Worm (Caenorhabditis elegans) whole organism, dauer: Measurements from ENCODE around the gene msp-10.

ENCODE experiments used
- unc-62 ChIP-seq: sonication (generic microtip); optimal IDR thresholded peaks from 2 replicates; lab custom pipeline; 2017; ENCODE audit warnings: missing biosample characterization, missing genetic modification reagents, missing genetic modification characterization

The msp-10 gene

DNA sequence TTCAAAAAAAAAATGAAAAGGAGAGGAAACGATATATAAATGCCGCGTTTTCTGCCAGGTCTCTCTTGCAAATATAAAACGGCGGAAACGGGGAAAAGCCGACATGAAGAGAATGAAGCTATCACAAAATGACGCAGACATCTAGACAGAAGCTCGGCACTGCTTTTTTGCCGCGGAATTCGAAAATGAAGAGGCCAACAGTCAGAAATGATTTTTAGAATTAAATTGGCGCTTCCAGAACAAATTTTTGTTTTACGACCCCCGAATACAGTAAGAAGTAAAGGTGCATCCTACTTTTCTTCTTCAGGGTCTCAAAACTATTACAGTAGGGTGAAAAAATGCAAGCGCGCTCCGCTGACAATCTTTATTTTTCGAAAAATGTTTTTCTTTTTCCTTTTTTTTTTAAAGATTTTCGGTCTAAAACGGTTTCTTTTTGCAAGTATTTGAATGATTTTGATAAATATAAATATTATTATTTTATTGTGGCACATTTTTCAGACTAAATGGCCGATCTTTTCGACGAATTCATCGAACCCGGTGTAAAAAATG is 12.2 kb upstream of the msp-10 start, which contains the start of gene mtr-4:
Gene mtr-4, plus strand, starts transcription at position 499 of the 549 bp plus-strand sequence.
- no peak for TF ChIP-seq unc-62 (GFP tag; lab: Kevin White, UChicago)

DNA sequence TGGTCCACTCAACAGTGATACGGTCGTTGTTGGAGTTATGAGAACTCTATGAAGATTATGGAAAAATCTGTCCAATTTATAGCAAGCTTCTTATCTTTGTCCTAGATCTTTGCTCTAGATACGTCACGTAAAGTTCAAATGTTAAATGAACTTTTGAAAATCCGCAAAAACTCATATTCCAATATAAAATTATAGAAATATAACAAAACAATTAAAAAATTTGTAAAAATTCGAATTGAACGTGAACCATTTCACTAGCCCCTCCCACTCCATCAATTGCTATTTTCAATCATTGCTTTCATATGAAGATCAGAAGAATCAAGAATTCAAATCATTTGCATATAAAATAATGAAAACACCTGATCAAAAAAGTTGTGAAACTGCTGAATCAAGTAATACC is 4.9 kb upstream of the msp-10 start, which contains the start of gene kin-21:
Gene kin-21, plus strand, starts transcription at position 301 of the 400 bp plus-strand sequence.
- TF ChIP-seq unc-62 (GFP tag; lab: Kevin White, UChicago) = no peak

DNA sequence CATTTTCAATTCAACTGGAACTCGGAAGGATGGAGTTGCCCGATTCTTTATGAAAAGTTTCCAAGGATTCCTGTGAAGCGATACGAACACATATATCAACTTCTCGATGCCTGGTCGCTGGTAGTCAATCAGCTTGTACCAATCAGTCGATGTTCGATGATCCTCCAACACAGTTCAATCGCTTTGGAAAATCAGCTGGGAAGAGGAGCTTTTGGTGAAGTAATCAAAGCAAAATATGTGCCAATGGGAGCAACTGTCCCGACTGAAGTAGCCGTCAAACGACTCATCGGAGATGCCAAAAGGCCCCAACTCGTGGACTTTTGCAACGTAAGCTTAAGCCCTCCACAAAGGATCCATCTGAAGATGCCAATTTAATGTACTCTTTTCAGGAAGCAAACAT is 4.1 kb upstream of the msp-10 start:
- no peak for TF ChIP-seq unc-62 (GFP tag; lab: Kevin White, UChicago)

DNA sequence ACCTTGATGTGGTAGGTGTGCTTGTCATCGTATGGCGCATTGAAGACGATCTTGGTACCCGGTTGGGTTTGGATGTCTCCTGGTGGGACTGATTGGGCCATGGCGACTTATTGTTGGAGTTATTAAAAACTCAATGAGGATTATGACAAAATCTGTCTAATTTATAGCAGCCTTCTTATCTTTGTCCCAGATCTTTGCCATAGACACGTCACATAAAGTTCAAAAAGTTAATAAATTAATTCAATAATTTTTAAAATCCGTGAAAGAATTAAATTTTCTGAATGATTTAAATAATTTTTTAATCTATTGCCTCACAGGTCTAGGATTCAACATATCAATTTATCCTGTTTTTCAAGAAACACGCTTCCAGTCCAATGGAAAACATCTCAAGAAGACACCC is 1.1 kb upstream of the msp-10 start, which contains the start of gene msp-81:
Gene msp-81, minus strand, starts transcription at position 101 of the 400 bp plus-strand sequence.
- no peak for TF ChIP-seq unc-62 (GFP tag; lab: Kevin White, UChicago)

DNA sequence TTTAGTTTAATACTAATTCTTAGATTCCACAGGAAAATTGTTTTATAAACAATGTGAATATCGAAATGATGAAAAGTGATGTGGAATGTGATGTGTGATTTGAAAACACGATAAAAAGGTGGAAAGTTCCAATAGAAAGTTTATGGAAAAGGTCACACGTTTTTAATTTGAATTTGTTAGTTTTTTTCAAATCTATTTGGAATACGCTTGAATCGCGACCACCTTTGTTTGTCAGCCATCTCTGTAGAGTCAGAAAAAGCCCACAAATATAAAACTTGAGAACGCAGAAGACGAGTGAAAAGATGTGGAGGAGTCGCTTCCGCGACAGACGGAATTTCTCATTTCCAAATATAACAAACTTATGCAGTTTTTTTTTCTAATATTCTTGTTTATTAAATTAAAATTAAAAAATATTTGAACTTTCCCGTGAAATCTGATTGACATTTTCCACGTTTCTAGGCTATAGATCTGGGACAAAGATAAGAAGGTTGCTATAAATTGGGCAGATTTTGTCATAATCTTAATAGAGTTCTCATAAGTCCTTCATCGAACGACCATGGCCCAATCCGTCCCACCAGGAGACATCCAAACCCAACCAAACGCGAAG is 3.6 kb downstream of the msp-10 start, which contains the start of the genes kin-24 and msp-56:
Gene kin-24, minus strand, starts transcription at position 101 of the 607 bp plus-strand sequence.
Gene msp-56, plus strand, starts transcription at position 557 of the 607 bp plus-strand sequence.
- no peak for TF ChIP-seq unc-62 (GFP tag; lab: Kevin White, UChicago)

DNA sequence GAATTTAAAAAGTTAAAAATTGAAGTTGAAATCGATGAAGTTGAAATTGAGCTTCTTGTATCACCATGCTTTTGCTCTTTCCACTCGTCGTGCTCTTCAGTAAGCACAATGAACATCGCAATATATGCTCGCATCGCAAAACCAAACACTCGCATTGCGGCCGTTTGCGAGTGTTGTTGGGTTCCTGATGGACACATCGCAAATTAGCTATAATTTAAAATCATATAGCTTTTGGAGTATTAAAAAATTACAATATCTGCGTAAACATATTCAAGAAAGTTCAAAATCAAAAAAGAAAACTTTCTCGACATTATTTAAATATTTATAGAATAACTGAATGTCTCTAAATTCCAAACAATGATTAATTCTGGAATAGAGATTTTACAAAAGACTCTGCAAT is 4.6 kb downstream of the msp-10 start, which contains the start of gene K07F5.17:
Gene K07F5.17, plus strand, starts transcription at position 301 of the 400 bp plus-strand sequence.
- TF ChIP-seq unc-62 (GFP tag; lab: Kevin White, UChicago) = no peak

DNA sequence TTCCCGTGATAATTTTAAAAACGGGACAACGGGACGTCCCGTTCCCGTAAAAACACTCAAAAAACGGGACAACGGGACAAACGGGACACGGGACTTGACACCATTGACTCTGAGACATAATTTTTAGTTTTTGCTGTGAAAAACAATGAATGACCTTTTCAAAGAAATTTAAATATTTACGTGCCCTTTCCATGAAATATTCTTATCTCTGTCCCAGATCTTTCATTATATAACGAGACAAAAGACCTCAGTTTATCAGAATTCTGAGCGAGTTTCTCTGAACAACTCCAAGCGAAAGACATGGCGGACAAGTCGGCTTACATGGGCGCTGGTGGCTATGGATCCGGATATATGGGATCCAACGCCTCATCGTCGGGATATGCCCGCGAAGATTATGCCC is 6.3 kb downstream of the msp-10 start, which contains the start of gene nspd-2:
Gene nspd-2, plus strand, starts transcription at position 301 of the 400 bp plus-strand sequence.
- no peak for TF ChIP-seq unc-62 (GFP tag; lab: Kevin White, UChicago)

DNA sequence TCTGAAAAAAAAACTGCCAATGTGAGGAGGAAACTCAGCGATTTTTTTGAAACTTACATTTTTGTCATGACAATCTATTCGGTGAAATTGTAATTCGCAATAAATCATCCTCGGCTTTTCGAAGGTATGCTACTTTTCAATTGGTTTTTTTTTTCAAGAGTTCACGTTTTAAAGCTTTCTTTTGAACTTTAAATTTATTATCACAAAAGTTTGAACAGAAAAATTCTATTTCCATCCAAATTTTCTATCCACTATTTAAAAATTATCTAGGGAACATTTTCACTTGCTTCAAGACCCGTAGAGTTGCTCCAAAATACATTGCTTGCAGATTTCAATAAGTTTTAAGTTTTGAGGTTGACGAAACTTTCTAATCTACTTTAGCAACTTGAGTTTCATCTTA is 9.1 kb downstream of the msp-10 start, which contains the start of gene K07F5.6:
Gene K07F5.6, minus strand, starts transcription at position 101 of the 400 bp plus-strand sequence.
- TF ChIP-seq unc-62 (GFP tag; lab: Kevin White, UChicago) = no peak

DNA sequence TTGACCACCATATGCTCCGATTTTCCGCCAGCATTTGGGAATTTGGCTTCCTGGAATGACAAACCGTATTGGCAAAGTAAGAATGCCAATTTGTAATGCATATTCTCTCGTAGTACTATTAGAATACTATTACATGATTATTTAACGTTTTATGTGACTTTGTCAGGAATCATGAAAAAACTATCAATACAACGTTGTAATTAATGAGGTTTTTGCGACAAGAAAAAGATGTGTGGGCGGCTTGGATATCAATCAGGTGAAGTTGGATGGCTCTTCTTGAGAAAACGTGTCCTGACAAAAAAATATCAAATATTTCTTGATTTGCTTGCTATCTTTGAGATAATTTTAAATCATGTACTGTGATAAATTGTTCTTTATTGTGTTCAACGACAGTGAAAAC is 10.6 kb downstream of the msp-10 start, which contains the start of gene K07F5.7:
Gene K07F5.7, minus strand, starts transcription at position 101 of the 400 bp plus-strand sequence.
- no peak for TF ChIP-seq unc-62 (GFP tag; lab: Kevin White, UChicago)

DNA sequence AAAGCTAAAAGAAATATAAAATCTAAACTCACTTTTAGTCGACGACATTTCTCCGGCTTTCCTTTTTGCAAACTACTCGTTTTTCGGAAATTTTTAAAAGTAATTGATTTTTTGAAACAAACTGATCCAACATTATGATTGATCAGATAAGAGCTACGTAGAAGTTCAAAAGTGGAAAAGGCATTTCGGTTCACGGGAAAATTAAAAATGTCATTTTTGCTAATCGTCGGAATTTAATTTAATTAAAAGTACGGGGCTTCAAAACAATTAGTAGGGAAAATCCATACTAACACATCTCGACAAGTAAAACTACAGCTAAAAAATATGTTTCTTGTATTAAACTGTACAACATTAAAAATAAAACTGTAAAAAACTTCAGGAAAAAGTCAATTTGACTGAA is 12.2 kb downstream of the msp-10 start, which contains the start of gene K07F5.8:
Gene K07F5.8, minus strand, starts transcription at position 101 of the 400 bp plus-strand sequence.
- TF ChIP-seq unc-62 (GFP tag; lab: Kevin White, UChicago) = no peak

DNA sequence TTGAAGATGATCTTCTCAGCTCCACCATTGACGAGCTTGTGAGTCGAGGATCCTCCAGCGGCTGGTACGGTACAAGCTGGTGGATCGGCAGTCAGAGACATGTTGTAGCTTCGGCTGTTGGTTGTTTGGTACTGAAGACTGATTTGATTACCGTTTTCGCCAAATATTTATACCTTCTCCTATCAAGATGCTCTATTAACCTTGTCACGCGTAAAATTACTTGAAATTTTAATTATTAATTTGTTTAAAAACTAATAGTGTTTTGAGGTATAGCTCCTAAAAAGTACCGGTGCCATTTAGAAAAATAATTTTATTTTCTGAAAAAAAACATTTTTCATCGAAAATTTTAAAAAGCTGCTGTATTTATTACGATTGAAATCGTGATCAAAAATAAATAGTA is 13.5 kb downstream of the msp-10 start, which contains the start of gene ssp-10:
Gene ssp-10, minus strand, starts transcription at position 101 of the 400 bp plus-strand sequence.
- TF ChIP-seq unc-62 (GFP tag; lab: Kevin White, UChicago) = no peak

DNA sequence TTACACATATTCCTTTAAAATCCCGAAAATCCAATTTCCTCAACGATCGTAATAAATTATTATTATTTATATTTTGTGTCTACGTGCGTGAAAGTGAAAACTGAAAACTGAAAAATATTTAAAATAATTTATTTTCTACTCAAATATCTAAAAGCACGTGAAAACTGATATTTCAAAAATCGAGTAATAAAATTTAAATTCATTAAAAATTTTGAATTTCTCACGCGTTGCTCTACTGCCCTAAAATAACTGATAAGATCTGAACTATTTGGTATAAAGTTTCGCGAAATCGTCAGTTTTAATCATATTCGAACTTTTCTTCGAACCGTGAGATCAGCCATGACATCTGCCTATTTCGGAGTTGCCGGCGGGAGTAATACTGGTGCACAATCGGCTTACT is 14.8 kb downstream of the msp-10 start, which contains the start of gene ssq-1:
Gene ssq-1, plus strand, starts transcription at position 301 of the 400 bp plus-strand sequence.
- no peak for TF ChIP-seq unc-62 (GFP tag; lab: Kevin White, UChicago)

DNA sequence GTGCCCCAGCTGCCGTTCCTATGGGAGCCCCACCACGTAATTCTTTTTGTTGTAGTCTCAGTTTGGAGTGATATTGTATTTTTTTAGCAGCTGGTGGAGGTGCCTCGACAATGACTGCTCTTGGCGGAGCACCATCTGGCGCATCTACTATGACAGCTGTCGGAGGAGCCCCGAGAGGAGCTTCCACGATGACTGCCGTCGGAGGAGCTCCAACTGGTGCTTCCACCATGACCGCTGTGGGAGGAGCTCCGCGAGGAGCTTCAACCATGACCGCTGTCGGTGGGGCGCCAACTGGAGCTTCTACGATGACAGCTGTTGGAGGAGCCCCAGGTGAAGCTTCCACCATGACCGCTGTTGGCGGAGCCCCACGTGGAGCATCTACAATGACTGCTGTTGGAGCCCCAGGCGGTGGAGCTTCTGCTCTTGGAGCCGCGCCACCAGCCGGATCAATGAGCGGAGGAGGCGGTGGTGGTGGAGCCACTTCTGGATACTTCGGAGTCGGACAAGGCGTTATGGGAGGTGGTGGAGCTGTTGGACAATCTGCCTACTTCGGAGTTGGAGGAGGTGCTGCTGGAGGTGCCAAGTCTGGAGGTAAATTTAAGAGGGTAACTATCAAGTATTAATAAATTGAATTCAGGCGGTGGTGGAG is 15.5 kb downstream of the msp-10 start:
- no peak for TF ChIP-seq unc-62 (GFP tag; lab: Kevin White, UChicago)

DNA sequence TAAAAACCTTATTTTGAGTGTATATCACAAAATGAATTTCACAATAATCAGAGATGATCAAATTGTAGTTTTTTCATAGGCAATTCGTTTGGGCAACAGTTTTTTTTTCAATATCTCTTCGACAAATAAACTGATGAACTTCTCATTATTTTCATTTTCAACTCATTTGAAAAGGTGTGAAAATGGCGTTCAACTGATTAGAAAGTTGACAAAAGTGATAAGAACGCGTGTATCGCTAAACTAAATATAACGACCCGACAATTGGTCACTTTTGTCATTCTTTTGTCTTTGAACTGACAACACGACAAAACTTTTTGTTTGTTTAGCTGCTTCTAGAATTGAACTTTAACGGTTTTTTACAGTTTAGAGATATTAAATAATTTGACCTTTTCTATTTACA is 17.5 kb downstream of the msp-10 start:
- no peak for TF ChIP-seq unc-62 (GFP tag; lab: Kevin White, UChicago)

DNA sequence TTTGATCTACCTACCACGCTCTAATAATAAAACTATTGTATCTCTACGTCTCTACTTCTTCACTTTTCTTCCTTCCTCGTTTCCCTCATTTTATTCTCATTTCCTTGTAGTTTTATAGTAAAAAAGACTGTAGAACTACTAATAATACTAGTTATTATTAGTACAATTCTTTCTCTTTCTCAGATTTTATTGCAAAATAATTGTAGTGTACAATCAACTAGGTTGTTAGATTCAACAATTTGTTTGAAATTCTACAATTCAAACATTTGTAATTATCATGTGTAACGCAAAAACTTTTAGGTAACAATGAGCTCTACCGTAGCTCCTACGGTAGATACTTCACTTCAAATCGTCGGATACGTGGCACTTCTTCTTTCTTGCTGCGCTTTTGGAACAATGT is 18.3 kb downstream of the msp-10 start, which contains the start of gene K07F5.12:
Gene K07F5.12, plus strand, starts transcription at position 301 of the 400 bp plus-strand sequence.
- no peak for TF ChIP-seq unc-62 (GFP tag; lab: Kevin White, UChicago)
